Worm (Caenorhabditis elegans) whole organism, L4 larva: ENCODE results near the gene unc-104.

Source experiments
- F49E8.2 ChIP-seq: sonication (generic microtip); optimal IDR thresholded peaks from 2 replicates; lab custom pipeline; 2016; ENCODE audit warnings: missing compliant biosample characterization, mild to moderate bottlenecking, missing genetic modification characterization, borderline replicate concordance
- R02D3.7 ChIP-seq: fragments of 150-350 bp; sonication (generic microtip); optimal IDR thresholded peaks from 3 replicates; lab custom pipeline; 2014; ENCODE audit warnings: missing biosample characterization, missing genetic modification characterization
- T20F7.1 ChIP-seq: fragments of 200-800 bp; sonication (Bioruptor generic); optimal IDR thresholded peaks from 2 replicates; lab custom pipeline; 2018; ENCODE audit warnings: mild to moderate bottlenecking, missing genetic modification characterization, missing compliant biosample characterization
- T26A8.4 ChIP-seq: fragments of 200-800 bp; sonication (Bioruptor generic); IDR thresholded peaks from 2 replicates; pipeline ENCODE4 v1.3.6; 2022; ENCODE audit warnings: missing genetic modification characterization, missing compliant biosample characterization
- Y105C5A.15 ChIP-seq: fragments of 200-800 bp; sonication (Bioruptor generic); IDR thresholded peaks from 2 replicates; pipeline ENCODE4 v1.3.6; 2022; ENCODE audit warnings: missing genetic modification characterization, missing compliant biosample characterization
- Y75B8A.6 ChIP-seq: fragments of 200-800 bp; sonication (Bioruptor generic); IDR thresholded peaks from 2 replicates; pipeline ENCODE4 v1.3.6; 2022; ENCODE audit warnings: missing genetic modification reagents, missing genetic modification characterization, missing compliant biosample characterization
- aha-1 ChIP-seq: fragments of 150-350 bp; peaks from one replicate; lab custom pipeline; 2014; ENCODE audit warnings: missing biosample characterization, missing genetic modification characterization
- ama-1 ChIP-seq: fragments of 150-350 bp; optimal IDR thresholded peaks from 2 replicates; lab custom pipeline; 2014; ENCODE audit warnings: inconsistent platforms, mixed read lengths
- ceh-28 ChIP-seq: fragments of 150-350 bp; optimal IDR thresholded peaks from 2 replicates; lab custom pipeline; 2014; ENCODE audit warnings: missing biosample characterization, missing genetic modification reagents, missing genetic modification characterization
- ceh-32 ChIP-seq: sonication (generic microtip); optimal IDR thresholded peaks from 2 replicates; lab custom pipeline; 2016; ENCODE audit warnings: mild to moderate bottlenecking, missing genetic modification characterization, missing compliant biosample characterization; ENCODE audit not compliant: poor library complexity
- cey-2 ChIP-seq: sonication (generic microtip); optimal IDR thresholded peaks from 3 replicates; lab custom pipeline; 2017; ENCODE audit warnings: missing genetic modification characterization, mild to moderate bottlenecking, missing compliant biosample characterization, antibody characterized with exemption, borderline replicate concordance; ENCODE audit not compliant: insufficient read depth
- daf-12 ChIP-seq: fragments of 150-350 bp; optimal IDR thresholded peaks from 2 replicates; lab custom pipeline; 2014; ENCODE audit warnings: missing biosample characterization, missing genetic modification reagents, missing genetic modification characterization
- daf-16 ChIP-seq, 3 experiments: sonication (generic microtip); optimal IDR thresholded peaks; 2 replicates each; lab custom pipeline; 2016 to 2017; ENCODE audit warnings: missing genetic modification characterization in 3 of 3, missing genetic modification reagents in 3 of 3, mild to moderate bottlenecking in 2 of 3, missing compliant biosample characterization in 2 of 3, missing biosample characterization in 1 of 3, moderate library complexity in 1 of 3
- daf-8 ChIP-seq: fragments of 200-800 bp; sonication (Bioruptor generic); IDR thresholded peaks from 2 replicates; pipeline ENCODE4 v1.3.6; 2022; ENCODE audit warnings: missing genetic modification characterization, missing compliant biosample characterization
- dmd-6 ChIP-seq: fragments of 200-800 bp; sonication (Bioruptor generic); IDR thresholded peaks from 2 replicates; pipeline ENCODE4 v1.3.6; 2022; ENCODE audit warnings: missing genetic modification reagents, missing genetic modification characterization, missing compliant biosample characterization
- dve-1 ChIP-seq: sonication (generic microtip); optimal IDR thresholded peaks from 2 replicates; lab custom pipeline; 2017; ENCODE audit warnings: antibody characterized with exemption, mild to moderate bottlenecking, missing genetic modification characterization, missing compliant biosample characterization; ENCODE audit not compliant: insufficient read depth
- fkh-10 ChIP-seq: fragments of 150-350 bp; optimal IDR thresholded peaks from 2 replicates; lab custom pipeline; 2014; ENCODE audit warnings: missing biosample characterization, missing genetic modification reagents, missing genetic modification characterization
- hlh-11 ChIP-seq: fragments of 200-800 bp; sonication (Bioruptor generic); optimal IDR thresholded peaks from 2 replicates; lab custom pipeline; 2018; ENCODE audit warnings: mild to moderate bottlenecking, missing genetic modification characterization, missing compliant biosample characterization
- hlh-30 ChIP-seq: sonication (generic microtip); optimal IDR thresholded peaks from 2 replicates; lab custom pipeline; 2017; ENCODE audit warnings: antibody characterized with exemption, mild to moderate bottlenecking, missing genetic modification characterization, missing compliant biosample characterization; ENCODE audit not compliant: insufficient read depth
- lin-15B ChIP-seq: fragments of 150-350 bp; sonication (generic microtip); optimal IDR thresholded peaks from 3 replicates; lab custom pipeline; 2014; ENCODE audit warnings: missing biosample characterization, missing genetic modification characterization
- lin-38 ChIP-seq: fragments of 200-800 bp; sonication (Bioruptor generic); IDR thresholded peaks from 2 replicates; pipeline ENCODE4 v1.3.6; 2022; ENCODE audit warnings: missing genetic modification reagents, missing genetic modification characterization, missing compliant biosample characterization
- madf-5 ChIP-seq, 2 experiments: fragments of 200-800 bp; sonication (Bioruptor generic); IDR thresholded peaks; 2 replicates each; pipeline ENCODE4 v1.3.6; 2022; ENCODE audit warnings: missing compliant biosample characterization in 2 of 2, missing genetic modification characterization in 2 of 2
- mxl-3 ChIP-seq: fragments of 200-800 bp; sonication (Bioruptor generic); optimal IDR thresholded peaks from 2 replicates; lab custom pipeline; 2018; ENCODE audit warnings: mild to moderate bottlenecking, missing genetic modification characterization, missing compliant biosample characterization
- nhr-102 ChIP-seq: sonication (generic microtip); optimal IDR thresholded peaks from 2 replicates; lab custom pipeline; 2016; ENCODE audit warnings: mild to moderate bottlenecking, missing genetic modification characterization, moderate library complexity, missing compliant biosample characterization
- nhr-25 ChIP-seq: sonication (generic microtip); optimal IDR thresholded peaks from 2 replicates; lab custom pipeline; 2017; ENCODE audit warnings: missing genetic modification characterization, mild to moderate bottlenecking, missing compliant biosample characterization, antibody characterized with exemption, moderate library complexity, borderline replicate concordance; ENCODE audit not compliant: insufficient read depth
- nhr-28 ChIP-seq: fragments of 150-350 bp; optimal IDR thresholded peaks from 2 replicates; lab custom pipeline; 2014; ENCODE audit warnings: missing biosample characterization, missing genetic modification characterization
- nhr-48 ChIP-seq: sonication (generic microtip); optimal IDR thresholded peaks from 2 replicates; lab custom pipeline; 2016; ENCODE audit warnings: mild to moderate bottlenecking, missing genetic modification characterization, missing compliant biosample characterization
- nhr-76 ChIP-seq: fragments of 150-350 bp; optimal IDR thresholded peaks from 2 replicates; lab custom pipeline; 2014; ENCODE audit warnings: missing biosample characterization, missing genetic modification characterization
- nhr-77 ChIP-seq: fragments of 150-350 bp; optimal IDR thresholded peaks from 2 replicates; lab custom pipeline; 2014; ENCODE audit warnings: missing biosample characterization, missing genetic modification characterization
- sdz-12 ChIP-seq: fragments of 200-800 bp; sonication (Bioruptor generic); optimal IDR thresholded peaks from 2 replicates; lab custom pipeline; 2018; ENCODE audit warnings: mild to moderate bottlenecking, missing genetic modification characterization, missing compliant biosample characterization
- set-16 ChIP-seq: fragments of 200-800 bp; sonication (Bioruptor generic); IDR thresholded peaks from 2 replicates; pipeline ENCODE4 v1.3.6; 2022; ENCODE audit warnings: missing genetic modification reagents, missing genetic modification characterization, missing compliant biosample characterization
- snpc-1.2 ChIP-seq: fragments of 200-800 bp; sonication (Bioruptor generic); IDR thresholded peaks from 2 replicates; pipeline ENCODE4 v1.3.6; 2022; ENCODE audit warnings: missing genetic modification reagents, missing genetic modification characterization, missing compliant biosample characterization
- snpc-4 ChIP-seq: fragments of 150-350 bp; optimal IDR thresholded peaks from 2 replicates; lab custom pipeline; 2014; ENCODE audit warnings: missing biosample characterization, missing genetic modification characterization
- spr-1 ChIP-seq: sonication (generic microtip); optimal IDR thresholded peaks from 2 replicates; lab custom pipeline; 2016; ENCODE audit warnings: mild to moderate bottlenecking, missing genetic modification characterization, missing compliant biosample characterization
- tag-97 ChIP-seq: fragments of 200-800 bp; sonication (Bioruptor generic); IDR thresholded peaks from 2 replicates; pipeline ENCODE4 v1.3.6; 2022; ENCODE audit warnings: missing genetic modification characterization, missing compliant biosample characterization
- unc-39 ChIP-seq: sonication (generic microtip); optimal IDR thresholded peaks from 2 replicates; lab custom pipeline; 2017; ENCODE audit warnings: missing biosample characterization, missing genetic modification characterization
- unc-62 ChIP-seq, 3 experiments: fragments of 150-350 bp in 1 of 3; sonication (generic microtip); optimal IDR thresholded peaks in 2 of 3; peaks in 1 of 3; 1 replicate in 1 of 3; 2 replicates in 2 of 3; lab custom pipeline; 2014 to 2017; ENCODE audit warnings: missing biosample characterization in 3 of 3, missing genetic modification characterization in 3 of 3, missing genetic modification reagents in 3 of 3, missing genotype in 1 of 3
- vab-7 ChIP-seq: fragments of 200-800 bp; sonication (Bioruptor generic); IDR thresholded peaks from 2 replicates; pipeline ENCODE4 v1.3.6; 2022; ENCODE audit warnings: missing genetic modification reagents, missing genetic modification characterization, missing compliant biosample characterization
- zag-1 ChIP-seq: fragments of 150-350 bp; optimal IDR thresholded peaks from 2 replicates; lab custom pipeline; 2014; ENCODE audit warnings: missing biosample characterization, missing genetic modification characterization
- ztf-11 ChIP-seq: fragments of 150-350 bp; optimal IDR thresholded peaks from 2 replicates; lab custom pipeline; 2014; ENCODE audit warnings: missing biosample characterization, missing genetic modification characterization

The unc-104 gene

ce11 chrII:7054987-7055386, 60.2 kb downstream of the unc-104 start, which contains the start of gene ZK1127.3:
Gene ZK1127.3 (plus strand): TSS chrII:7055287.
- TF ChIP-seq cey-2: no peak
- TF ChIP-seq snpc-1.2 (GFP tag; lab: Robert Waterston, UW): no peak
- no peak for TF ChIP-seq R02D3.7 (tag; lab: Kevin White, UChicago)
- TF ChIP-seq Y75B8A.6: no peak
- TF ChIP-seq Y105C5A.15: no peak
- TF ChIP-seq set-16 (GFP tag; lab: Robert Waterston, UW): no peak
- TF ChIP-seq ztf-11 (tag; lab: Kevin White, UChicago): no peak
- TF ChIP-seq hlh-30 (tag; lab: Kevin White, UChicago): no peak
- TF ChIP-seq daf-12 (tag; lab: Kevin White, UChicago): no peak
- no peak for TF ChIP-seq T20F7.1 (GFP tag; lab: Kevin White, UChicago)
- no peak for TF ChIP-seq lin-38
- no peak for TF ChIP-seq T26A8.4
- TF ChIP-seq unc-39 (tag; lab: Kevin White, UChicago): no peak
- no peak for TF ChIP-seq F49E8.2 (tag; lab: Kevin White, UChicago)

ce11 chrII:7056328-7056727, 61.5 kb downstream of the unc-104 start:
- TF ChIP-seq tag-97 (no peak), hlh-11 (tag; lab: Kevin White, UChicago) (no peak), lin-38 (peak; percentile 14; the same call in 1 of the 2 replicates), nhr-48 (tag; lab: Kevin White, UChicago) (no peak), daf-8 (GFP tag; lab: Robert Waterston, UW) (no peak), unc-62 (GFP tag; optimal IDR thresholded peaks at IDR 0.05 in 1 of 2; lab: Kevin White, UChicago) (peak in 1 of 2 experiments; percentile 98), unc-62 (tag; optimal IDR thresholded peaks at IDR 0.05; lab: Kevin White, UChicago) (no peak), lin-15B (tag; lab: Kevin White, UChicago) (no peak), nhr-76 (tag; lab: Kevin White, UChicago) (no peak), spr-1 (tag; lab: Kevin White, UChicago) (no peak), zag-1 (tag; lab: Kevin White, UChicago) (no peak), fkh-10 (no peak), ceh-28 (tag; lab: Kevin White, UChicago) (no peak), sdz-12 (GFP tag; lab: Kevin White, UChicago) (no peak)

ce11 chrII:7057860-7058259, 63.1 kb downstream of the unc-104 start, which contains the start of gene cth-2:
Gene cth-2 (minus strand): TSS chrII:7057960.
- no peak for TF ChIP-seq unc-62 (GFP tag; optimal IDR thresholded peaks at IDR 0.05 in 1 of 2; lab: Kevin White, UChicago)
- no peak for TF ChIP-seq unc-62 (tag; optimal IDR thresholded peaks at IDR 0.05; lab: Kevin White, UChicago)
- no peak for TF ChIP-seq ceh-32 (tag; lab: Kevin White, UChicago)
- TF ChIP-seq dve-1 (tag; lab: Kevin White, UChicago): peak; percentile 32
- TF ChIP-seq vab-7 (GFP tag; lab: Robert Waterston, UW): no peak
- no peak for TF ChIP-seq R02D3.7 (tag; lab: Kevin White, UChicago)
- TF ChIP-seq nhr-25: peak; percentile 24
- peak; percentile 19 for TF ChIP-seq ama-1 (lab: Kevin White, UChicago)
- TF ChIP-seq aha-1: peak; percentile 3
- no peak for TF ChIP-seq madf-5 (GFP tag; IDR thresholded peaks at IDR 0.05; lab: Robert Waterston, UW)
- TF ChIP-seq nhr-28: peak; percentile 2
- TF ChIP-seq nhr-77 (tag; lab: Kevin White, UChicago): no peak
- no peak for TF ChIP-seq daf-16 (GFP tag; optimal IDR thresholded peaks at IDR 0.05; lab: Kevin White, UChicago)
- TF ChIP-seq daf-16 (tag; optimal IDR thresholded peaks at IDR 0.05; lab: Kevin White, UChicago): peak; percentile 37
- TF ChIP-seq dmd-6: 0 out of 2 replicates have a peak, but pooled peaks have one; percentile 6
- no peak for TF ChIP-seq nhr-102 (tag; lab: Kevin White, UChicago)
- TF ChIP-seq snpc-4 (tag; lab: Kevin White, UChicago): no peak
- peak; percentile 17 for TF ChIP-seq mxl-3 (GFP tag; lab: Kevin White, UChicago)
